In the genomic region with DNA sequence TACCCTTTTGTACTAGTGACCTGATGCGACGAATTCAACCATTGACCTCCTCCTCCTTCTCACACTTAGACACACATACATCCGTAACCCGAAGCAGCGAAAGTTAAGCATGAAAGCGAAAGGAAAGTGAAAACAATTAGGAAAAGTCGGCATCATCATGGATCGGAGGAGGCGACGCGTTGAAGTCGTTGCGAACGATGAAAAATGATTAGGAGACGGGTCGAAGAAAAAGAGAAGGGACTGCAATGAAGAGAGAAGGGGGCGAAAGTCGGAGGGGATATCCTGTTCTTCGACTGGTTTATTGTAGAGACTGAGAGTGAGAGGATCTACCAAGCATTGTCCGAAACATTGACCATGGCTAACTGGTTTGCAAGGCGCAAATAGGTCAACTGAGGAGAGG, we compare ENCODE assay signal across 1 worm cellular context.
TF ChIP-seq lines count a peak whose summit lies in the region.

No protein-coding gene starts in this region.

TF ChIP-seq in whole organism, L2 larva, 48 proteins besides CTCF, POLR2A, EP300 and RAD21 (continued from another document):
- TF ChIP-seq nhr-10 (tag; optimal IDR thresholded peaks at IDR 0.05; lab: Kevin White, UChicago) (no peak), nhr-25 (tag; optimal IDR thresholded peaks at IDR 0.05; lab: Kevin White, UChicago) (peak; percentile 27), unc-55 (GFP tag; optimal IDR thresholded peaks at IDR 0.05; lab: Kevin White, UChicago) (no peak), blmp-1 (tag; optimal IDR thresholded peaks at IDR 0.05; lab: Kevin White, UChicago; ENCODE audit: insufficient read depth) (peak; percentile 99)
